Fruit fly (Drosophila melanogaster): ENCODE measurements around the gene CG11839.

dm6 chr3R:25050649-25051048, 19.1 kb upstream of the CG11839 start:
- no peak for TF ChIP-seq gl (tag; optimal IDR thresholded peaks at IDR 0.05)
- TF ChIP-seq Snoo (tag; optimal IDR thresholded peaks at IDR 0.05): no peak
- no peak for TF ChIP-seq CG17806 (tag; optimal IDR thresholded peaks at IDR 0.05)
- TF ChIP-seq CG4496 (GFP tag; IDR thresholded peaks at IDR 0.05): no peak
- no peak for TF ChIP-seq Ets98B (GFP tag; IDR thresholded peaks at IDR 0.05)
- TF ChIP-seq CG14655 (GFP tag; optimal IDR thresholded peaks at IDR 0.05): no peak
- TF ChIP-seq CG8159 (tag; optimal IDR thresholded peaks at IDR 0.05): no peak
- TF ChIP-seq D1 (tag; optimal IDR thresholded peaks at IDR 0.05): no peak
- no peak for TF ChIP-seq CG12605 (GFP tag; IDR thresholded peaks at IDR 0.05)
- TF ChIP-seq CG9948 (tag; optimal IDR thresholded peaks at IDR 0.05): no peak
